Worm (Caenorhabditis elegans): ENCODE measurements around the gene nep-18.
"Not testable (repeated sequence)": the region's sequence is repeated elsewhere in the genome, so short reads cannot be mapped to it uniquely, and the experiment has no call there.

nep-18 gene

DNA sequence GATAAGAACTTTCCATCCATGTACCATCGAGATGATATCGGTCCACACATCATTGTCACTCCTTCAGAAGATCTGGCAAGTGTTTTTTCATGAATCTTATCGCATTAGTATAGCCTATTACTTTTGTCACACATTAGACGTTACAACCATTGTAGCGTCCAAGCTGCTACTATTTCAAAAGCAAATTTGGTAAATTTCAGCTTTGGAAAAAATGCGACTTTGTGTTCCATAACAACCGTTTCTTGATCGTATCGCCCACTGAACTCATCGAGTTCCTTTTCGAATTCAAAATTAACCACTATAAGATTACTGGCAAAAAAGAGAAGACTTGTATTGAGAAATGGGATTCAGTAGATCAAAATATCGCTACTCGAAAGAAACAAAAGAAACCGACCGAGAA lies 10.8 kb downstream of the nep-18 start:
- TF ChIP-seq nhr-25 (tag; optimal IDR thresholded peaks at IDR 0.05) (no peak), nhr-67 (tag; optimal IDR thresholded peaks at IDR 0.05) (no peak), nhr-43 (tag; optimal IDR thresholded peaks at IDR 0.05; ENCODE audit: poor library complexity, severe bottlenecking) (no peak), eor-1 (tag; optimal IDR thresholded peaks at IDR 0.05) (no peak), fos-1 (tag; optimal IDR thresholded peaks at IDR 0.05) (no peak), nhr-23 (tag; optimal IDR thresholded peaks at IDR 0.05) (no peak), nfya-1 (tag; optimal IDR thresholded peaks at IDR 0.05; ENCODE audit: insufficient read depth) (no peak), egl-27 (tag; optimal IDR thresholded peaks at IDR 0.05) (no peak), sea-2 (GFP tag; optimal IDR thresholded peaks at IDR 0.05) (no peak), ceh-82 (tag; optimal IDR thresholded peaks at IDR 0.05) (no peak), egl-5 (tag; optimal IDR thresholded peaks at IDR 0.05) (no peak), nhr-237 (tag; optimal IDR thresholded peaks at IDR 0.05) (no peak), pha-4 (tag; optimal IDR thresholded peaks at IDR 0.05) (no peak), lin-39 (tag; optimal IDR thresholded peaks at IDR 0.05) (no peak), mml-1 (tag; optimal IDR thresholded peaks at IDR 0.05) (no peak), nhr-11 (tag; optimal IDR thresholded peaks at IDR 0.05) (no peak), elt-1 (tag; optimal IDR thresholded peaks at IDR 0.05) (no peak), R02D3.7 (tag; optimal IDR thresholded peaks at IDR 0.05) (no peak)

DNA sequence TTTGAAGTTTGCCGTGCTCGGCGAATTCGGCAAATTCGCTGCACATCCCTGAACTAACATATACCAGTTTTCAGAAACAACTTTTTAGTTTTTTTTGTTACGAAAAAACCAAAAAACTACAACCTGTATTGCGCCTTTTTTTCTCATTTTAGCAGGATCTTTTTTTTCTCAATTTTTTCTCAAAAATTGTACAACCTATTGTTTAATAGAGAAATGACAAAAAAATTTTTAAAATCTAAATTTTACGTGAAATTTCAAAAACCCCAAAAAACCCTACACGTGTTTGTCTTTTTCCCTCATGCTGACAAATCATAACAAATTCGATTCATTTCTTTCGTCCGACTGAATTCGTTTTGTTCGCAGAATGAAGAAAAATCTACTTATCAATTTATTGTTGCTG lies 17.9 kb downstream of the nep-18 start, which contains the start of gene K02F6.3:
K02F6.3 (plus strand) TSS at position 301 of the 400 bp plus-strand sequence.
- TF ChIP-seq nhr-12 (tag; optimal IDR thresholded peaks at IDR 0.05) (no peak), sea-2 (GFP tag; optimal IDR thresholded peaks at IDR 0.05) (no peak)

DNA sequence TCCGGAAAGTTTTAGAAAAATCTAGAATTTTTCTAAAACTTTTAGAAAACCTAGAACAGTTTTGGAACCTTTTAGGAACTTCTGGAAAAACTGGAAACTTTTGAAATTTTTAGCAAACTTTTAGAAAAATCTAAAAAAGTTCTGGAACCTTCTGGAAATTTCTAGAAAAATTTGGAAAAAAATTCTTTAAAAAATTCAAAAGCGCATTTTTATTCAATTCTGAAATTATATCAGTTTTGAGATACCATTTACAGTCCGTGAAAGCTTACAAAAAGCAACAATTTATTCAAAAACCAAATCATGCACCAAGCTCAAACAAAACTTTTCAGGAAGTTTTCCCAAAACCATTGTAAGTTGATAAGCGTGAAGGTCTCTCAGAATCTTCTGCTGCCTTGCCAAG lies 25.7 kb downstream of the nep-18 start, which contains the start of gene K02F6.4:
K02F6.4 (plus strand) TSS at position 301 of the 400 bp plus-strand sequence.
- TF ChIP-seq nhr-43 (tag; optimal IDR thresholded peaks at IDR 0.05; ENCODE audit: poor library complexity, severe bottlenecking) (no peak), ZK546.5 (tag; optimal IDR thresholded peaks at IDR 0.05) (no peak), zag-1 (tag; optimal IDR thresholded peaks at IDR 0.05) (no peak), nhr-237 (tag; optimal IDR thresholded peaks at IDR 0.05) (no peak), fkh-10 (GFP tag; optimal IDR thresholded peaks at IDR 0.05) (no peak), nhr-12 (tag; optimal IDR thresholded peaks at IDR 0.05) (no peak), lin-15B (tag; optimal IDR thresholded peaks at IDR 0.05) (no peak), jun-1 (tag; optimal IDR thresholded peaks at IDR 0.05) (no peak), ceh-28 (tag; optimal IDR thresholded peaks at IDR 0.05) (no peak), elt-1 (tag; optimal IDR thresholded peaks at IDR 0.05) (no peak), R02D3.7 (tag; optimal IDR thresholded peaks at IDR 0.05) (no peak), ceh-82 (tag; optimal IDR thresholded peaks at IDR 0.05) (no peak), eor-1 (tag; optimal IDR thresholded peaks at IDR 0.05) (no peak), nhr-77 (tag; optimal IDR thresholded peaks at IDR 0.05) (no peak), fkh-2 (tag; optimal IDR thresholded peaks at IDR 0.05) (no peak), elt-3 (tag; optimal IDR thresholded peaks at IDR 0.05) (no peak), ama-1 (optimal IDR thresholded peaks at IDR 0.05) (no peak), elt-2 (tag; optimal IDR thresholded peaks at IDR 0.05) (no peak), nhr-25 (tag; optimal IDR thresholded peaks at IDR 0.05) (no peak)

DNA sequence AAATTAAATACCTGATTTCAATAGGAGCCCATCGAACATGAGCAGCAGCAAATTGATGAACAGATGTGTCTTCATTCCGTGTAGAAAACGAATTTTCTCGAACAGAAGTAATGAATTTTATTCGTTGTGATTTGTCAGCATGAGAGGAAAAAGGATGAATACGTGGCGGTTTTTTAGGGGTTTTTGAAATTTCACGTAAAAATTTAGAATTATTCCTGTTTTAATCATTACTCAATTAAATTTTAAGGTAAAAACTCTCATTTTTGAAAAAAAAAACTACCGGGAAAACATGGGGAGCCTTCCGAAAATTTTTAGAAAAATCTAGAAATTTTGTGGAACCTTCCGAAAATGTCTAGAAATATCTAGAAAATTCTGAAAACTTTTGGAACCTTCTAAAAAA lies 26.1 kb downstream of the nep-18 start, which contains the start of gene K02F6.7:
K02F6.7 (minus strand) TSS at position 101 of the 400 bp plus-strand sequence.
- TF ChIP-seq nhr-11 (tag; optimal IDR thresholded peaks at IDR 0.05) (no peak), lin-15B (tag; optimal IDR thresholded peaks at IDR 0.05) (no peak), nhr-25 (tag; optimal IDR thresholded peaks at IDR 0.05) (no peak), skn-1 (tag; optimal IDR thresholded peaks at IDR 0.05) (no peak), ceh-16 (tag; optimal IDR thresholded peaks at IDR 0.05) (no peak), ama-1 (optimal IDR thresholded peaks at IDR 0.05) (no peak)

DNA sequence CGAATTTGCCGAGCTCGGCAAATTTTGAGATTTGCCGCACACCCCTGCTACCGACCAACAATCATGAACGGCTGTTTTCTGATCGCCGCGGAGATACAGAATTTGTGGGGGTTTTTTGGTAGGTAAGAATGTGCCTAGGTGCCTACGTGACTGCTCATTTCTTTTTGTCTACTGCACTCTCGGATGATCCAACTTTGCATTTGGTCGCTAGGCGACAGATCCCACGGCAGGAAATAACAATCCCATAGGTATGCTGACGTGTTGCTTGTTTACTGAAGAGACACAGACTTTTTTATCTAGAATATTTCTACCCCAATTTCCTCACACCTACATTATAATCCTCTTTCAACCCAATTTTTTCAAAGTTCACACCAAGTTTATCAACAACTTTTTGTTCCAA lies 28.9 kb downstream of the nep-18 start, which contains the start of gene K02F6.8:
K02F6.8 (minus strand) TSS at position 101 of the 400 bp plus-strand sequence.
- not testable (repeated sequence) for TF ChIP-seq jun-1, mml-1, elt-3 (tag; optimal IDR thresholded peaks at IDR 0.05)

DNA sequence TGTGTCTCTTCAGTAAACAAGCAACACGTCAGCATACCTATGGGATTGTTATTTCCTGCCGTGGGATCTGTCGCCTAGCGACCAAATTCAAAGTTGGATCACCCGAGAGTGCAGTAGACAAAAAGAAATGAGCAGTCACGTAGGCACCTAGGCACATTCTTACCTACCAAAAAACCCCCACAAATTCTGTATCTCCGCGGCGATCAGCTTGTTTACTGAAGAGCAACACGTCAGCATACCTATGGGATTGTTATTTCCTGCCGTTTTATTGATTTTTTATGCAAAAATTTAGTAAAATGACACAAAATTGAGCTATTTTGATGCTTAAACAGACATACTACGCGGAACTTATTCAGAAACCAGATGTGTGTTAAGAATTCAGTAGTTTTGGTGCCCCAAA lies 29.4 kb downstream of the nep-18 start, which contains the start of gene K02F6.5:
K02F6.5 (plus strand) TSS at position 301 of the 400 bp plus-strand sequence.
- TF ChIP-seq unc-62 (GFP tag; optimal IDR thresholded peaks at IDR 0.05); nhr-11 (tag; optimal IDR thresholded peaks at IDR 0.05); sea-2 (GFP tag; optimal IDR thresholded peaks at IDR 0.05): not testable (repeated sequence)

All from whole organism, L3 larva.